Fruit fly (Drosophila melanogaster): ENCODE measurements around the gene Ag5r2.

Ag5r2 gene

dm6 chrX:14743819-14744218 is 40.0 kb downstream of the Ag5r2 start (continued):
- TF ChIP-seq sqz (GFP tag; optimal IDR thresholded peaks at IDR 0.05) = peak; percentile 62
- 0 out of 3 replicates have a peak, but pooled peaks have one; percentile 35 for TF ChIP-seq otp (GFP tag; IDR thresholded peaks at IDR 0.05)
- TF ChIP-seq hb (GFP tag; IDR thresholded peaks at IDR 0.05; ENCODE audit: partially characterized antibody) = no peak
- TF ChIP-seq dati (GFP tag; IDR thresholded peaks at IDR 0.05) = no peak
- peak; percentile 41 for TF ChIP-seq CG4424 (GFP tag; optimal IDR thresholded peaks at IDR 0.05)
- TF ChIP-seq CG17802 (tag; optimal IDR thresholded peaks at IDR 0.05) = no peak
- peak; percentile 70 for TF ChIP-seq CG4404 (GFP tag; IDR thresholded peaks at IDR 0.05)
- no peak for TF ChIP-seq CG17186 (GFP tag; optimal IDR thresholded peaks at IDR 0.05)
- TF ChIP-seq Nf-YC (tag; optimal IDR thresholded peaks at IDR 0.05) = peak; percentile 22
- TF ChIP-seq Ada2b (GFP tag; IDR thresholded peaks at IDR 0.05) = peak; percentile 56; the same call in 1 of the 2 replicates
- TF ChIP-seq CG9932 (GFP tag; IDR thresholded peaks at IDR 0.05) = no peak
- peak; percentile 25 for TF ChIP-seq tin (GFP tag; optimal IDR thresholded peaks at IDR 0.05)
- TF ChIP-seq pita (GFP tag; optimal IDR thresholded peaks at IDR 0.05) = no peak
- peak; percentile 65 for TF ChIP-seq CG2678 (tag; optimal IDR thresholded peaks at IDR 0.05)
- TF ChIP-seq btn (GFP tag; optimal IDR thresholded peaks at IDR 0.05) = no peak
- TF ChIP-seq BtbVII (GFP tag; optimal IDR thresholded peaks at IDR 0.05) = no peak
- TF ChIP-seq run (tag; optimal IDR thresholded peaks at IDR 0.05) = peak; percentile 24
- TF ChIP-seq Dp (GFP tag; optimal IDR thresholded peaks at IDR 0.05) = no peak
- TF ChIP-seq slou (GFP tag; optimal IDR thresholded peaks at IDR 0.05) = no peak
- TF ChIP-seq lola (GFP tag; optimal IDR thresholded peaks at IDR 0.05) = peak in 1 of 3 experiments; percentile 63
- TF ChIP-seq CG31224 (GFP tag; IDR thresholded peaks at IDR 0.05) = peak; percentile 12; the same call in 1 of the 2 replicates
- peak; percentile 56; the same call in 1 of the 2 replicates for TF ChIP-seq HLH3B (GFP tag; IDR thresholded peaks at IDR 0.05)
- TF ChIP-seq Atf-2 (GFP tag; optimal IDR thresholded peaks at IDR 0.05) = no peak
- TF ChIP-seq pb (GFP tag; optimal IDR thresholded peaks at IDR 0.05) = no peak
- no peak for TF ChIP-seq pzg (GFP tag; optimal IDR thresholded peaks at IDR 0.05)
- TF ChIP-seq CG9609 (GFP tag; optimal IDR thresholded peaks at IDR 0.05) = no peak
- TF ChIP-seq z (GFP tag; IDR thresholded peaks at IDR 0.05) = no peak
- TF ChIP-seq dysf (GFP tag; IDR thresholded peaks at IDR 0.05) = peak; percentile 68
- TF ChIP-seq hbn (GFP tag; IDR thresholded peaks at IDR 0.05; ENCODE audit: partially characterized antibody) = no peak
- TF ChIP-seq CG7372 (GFP tag; IDR thresholded peaks at IDR 0.05) = no peak
- TF ChIP-seq lilli (GFP tag; optimal IDR thresholded peaks at IDR 0.05) = no peak
- TF ChIP-seq fu2 (GFP tag; optimal IDR thresholded peaks at IDR 0.05) = no peak
- TF ChIP-seq zfh1 (GFP tag; IDR thresholded peaks at IDR 0.05) = peak; percentile 70; the same call in 2 of the 3 replicates
- TF ChIP-seq psq (GFP tag; optimal IDR thresholded peaks at IDR 0.05) = no peak
- no peak for TF ChIP-seq Taf1 (GFP tag; IDR thresholded peaks at IDR 0.05)
- no peak for TF ChIP-seq CG17612 (GFP tag; IDR thresholded peaks at IDR 0.05)
- no peak for TF ChIP-seq Sry-δ (GFP tag; optimal IDR thresholded peaks at IDR 0.05)
- no peak for TF ChIP-seq Poxn (GFP tag; IDR thresholded peaks at IDR 0.05)
- TF ChIP-seq Bdp1 (GFP tag; optimal IDR thresholded peaks at IDR 0.05) = no peak
- no peak for TF ChIP-seq crol (GFP tag; IDR thresholded peaks at IDR 0.05)
- no peak for TF ChIP-seq amos (GFP tag; IDR thresholded peaks at IDR 0.05; ENCODE audit: partially characterized antibody)
- no peak for TF ChIP-seq CG34376 (GFP tag; optimal IDR thresholded peaks at IDR 0.05)
- TF ChIP-seq CG9215 (GFP tag; IDR thresholded peaks at IDR 0.05) = peak; percentile 38
- TF ChIP-seq CG18476 (GFP tag; optimal IDR thresholded peaks at IDR 0.05) = no peak
- TF ChIP-seq CG12659 (GFP tag; optimal IDR thresholded peaks at IDR 0.05) = peak; percentile 29
- peak; percentile 6 for TF ChIP-seq ems (GFP tag; optimal IDR thresholded peaks at IDR 0.05)
- 0 out of 2 replicates have a peak, but pooled peaks have one; percentile 25 for TF ChIP-seq Awh (GFP tag; IDR thresholded peaks at IDR 0.05)
- TF ChIP-seq sr (GFP tag; IDR thresholded peaks at IDR 0.05) = no peak
- no peak for TF ChIP-seq Dbx (GFP tag; IDR thresholded peaks at IDR 0.05)
- TF ChIP-seq unc-4 (GFP tag; IDR thresholded peaks at IDR 0.05; ENCODE audit: partially characterized antibody) = no peak
- peak; percentile 17 for TF ChIP-seq NC2β (GFP tag; optimal IDR thresholded peaks at IDR 0.05)
- TF ChIP-seq MESR4 (GFP tag; optimal IDR thresholded peaks at IDR 0.05) = no peak
